Worm (Caenorhabditis elegans) whole organism, mixed stage, embryonic: Measurements from ENCODE around the gene btb-17.

Experiments used
- blmp-1 ChIP-seq: fragments of 150-350 bp; optimal IDR thresholded peaks from 2 replicates; lab custom pipeline; 2014; ENCODE audit warnings: missing biosample characterization, missing genetic modification characterization
- pha-4 ChIP-seq: fragments of 150-350 bp; optimal IDR thresholded peaks from 2 replicates; lab custom pipeline; 2018; ENCODE audit warnings: missing biosample characterization, missing genetic modification reagents, missing genetic modification characterization
- unc-39 ChIP-seq: fragments of 150-350 bp; optimal IDR thresholded peaks from 2 replicates; lab custom pipeline; 2014; ENCODE audit warnings: missing biosample characterization, missing genetic modification characterization

- TF ChIP-seq unc-39: no peak
- no peak for TF ChIP-seq blmp-1 (tag; lab: Kevin White, UChicago)
- no peak for TF ChIP-seq pha-4
Observed at ce11 chrII:3295193-3295592, at the start of gene btb-17.
